Worm (Caenorhabditis elegans) whole organism, L1 larva: Measurements from ENCODE around the gene srh-146.

Experiments
- ama-1 ChIP-seq: fragments of 150-350 bp; optimal IDR thresholded peaks from 2 replicates; lab custom pipeline; 2014
- egl-27 ChIP-seq, 2 experiments: fragments of 150-350 bp in 1 of 2; sonication (generic microtip); optimal IDR thresholded peaks; 3 replicates each; lab custom pipeline; 2017 to 2018; ENCODE audit warnings: missing biosample characterization in 2 of 2, missing genetic modification characterization in 2 of 2, missing genetic modification reagents in 2 of 2
- elt-3 ChIP-seq, 6 experiments: fragments of 150-350 bp in 1 of 6; sonication (generic microtip); optimal IDR thresholded peaks; 2 replicates each; lab custom pipeline; 2017 to 2018; ENCODE audit warnings: missing biosample characterization in 6 of 6, missing genetic modification characterization in 6 of 6, inconsistent platforms in 1 of 6
- lir-3 ChIP-seq: sonication (generic microtip); optimal IDR thresholded peaks from 2 replicates; lab custom pipeline; 2016; ENCODE audit warnings: mild to moderate bottlenecking, missing genetic modification characterization, moderate library complexity, missing compliant biosample characterization; ENCODE audit not compliant: poor library complexity
- zag-1 ChIP-seq: fragments of 150-350 bp; optimal IDR thresholded peaks from 2 replicates; lab custom pipeline; 2014; ENCODE audit warnings: missing biosample characterization, missing genetic modification characterization

DNA sequence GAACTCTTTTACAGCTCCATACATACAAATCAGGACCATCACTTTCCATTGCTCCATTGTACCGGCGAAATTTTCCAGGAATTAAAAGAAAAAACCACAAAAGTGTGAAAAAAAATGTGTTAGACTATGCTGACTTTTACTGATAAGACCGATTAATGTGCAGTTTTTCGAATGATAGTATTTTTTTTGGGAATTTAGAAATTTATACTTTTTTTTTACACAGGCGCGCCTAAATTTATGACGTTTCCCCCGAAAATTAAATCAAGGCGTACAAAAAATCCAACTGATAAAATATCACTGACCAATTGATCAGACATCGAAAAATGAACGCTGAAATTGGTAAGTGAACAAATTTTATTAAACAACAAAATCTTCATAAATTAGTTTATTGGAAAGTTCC is 38.6 kb upstream of the srh-146 start, which contains the start of gene folt-2:
- TF ChIP-seq zag-1 (tag; lab: Kevin White, UChicago) (no peak), egl-27 (tag; optimal IDR thresholded peaks at IDR 0.05; lab: Kevin White, UChicago) (no peak), ama-1 (lab: Kevin White, UChicago) (no peak), elt-3 (tag; optimal IDR thresholded peaks at IDR 0.05; lab: Kevin White, UChicago) (no peak), lir-3 (tag; lab: Kevin White, UChicago) (no peak)
